Worm (Caenorhabditis elegans): Measurements from ENCODE around the gene F46F5.11.

F46F5.11 gene

ce11 chrII:783532-783931, 25.0 kb upstream of the F46F5.11 start, which contains the start of gene Y39F10A.6:
Gene Y39F10A.6, minus strand, starts transcription at chrII:783632.
- TF ChIP-seq med-1 (GFP tag; optimal IDR thresholded peaks at IDR 0.05; ENCODE audit: insufficient read depth) (no peak), cog-1 (tag; optimal IDR thresholded peaks at IDR 0.05) (no peak), klf-2 (GFP tag; conservative IDR thresholded peaks at IDR 0.05) (no peak), ref-1 (GFP tag; conservative IDR thresholded peaks at IDR 0.05) (no peak), flt-1 (GFP tag; IDR thresholded peaks at IDR 0.05) (no peak), ztf-23 (GFP tag; IDR thresholded peaks at IDR 0.05) (no peak), T22C8.4 (GFP tag; IDR thresholded peaks at IDR 0.05) (no peak), tab-1 (GFP tag; IDR thresholded peaks at IDR 0.05) (no peak), ztf-29 (GFP tag; IDR thresholded peaks at IDR 0.05) (no peak)

- TF ChIP-seq ztf-23 (GFP tag; IDR thresholded peaks at IDR 0.05) (no peak), klf-2 (GFP tag; conservative IDR thresholded peaks at IDR 0.05) (no peak), med-1 (GFP tag; optimal IDR thresholded peaks at IDR 0.05; ENCODE audit: insufficient read depth) (no peak), flt-1 (GFP tag; IDR thresholded peaks at IDR 0.05) (no peak), ref-1 (GFP tag; conservative IDR thresholded peaks at IDR 0.05) (no peak), tab-1 (GFP tag; IDR thresholded peaks at IDR 0.05) (no peak), ztf-29 (GFP tag; IDR thresholded peaks at IDR 0.05) (no peak), cog-1 (tag; optimal IDR thresholded peaks at IDR 0.05) (no peak), T22C8.4 (GFP tag; IDR thresholded peaks at IDR 0.05) (no peak)
These were observed 21.6 kb upstream of the F46F5.11 start, which contains the start of gene F46F5.16 for ce11 chrII:786938-787337. Gene F46F5.16, plus strand, starts transcription at chrII:787238.

ce11 chrII:788139-788538, 20.4 kb upstream of the F46F5.11 start, which contains the start of gene F46F5.15:
Gene F46F5.15, plus strand, starts transcription at chrII:788439.
- no peak for TF ChIP-seq tab-1 (GFP tag; IDR thresholded peaks at IDR 0.05)
- TF ChIP-seq ref-1 (GFP tag; conservative IDR thresholded peaks at IDR 0.05): no peak
- TF ChIP-seq klf-2 (GFP tag; conservative IDR thresholded peaks at IDR 0.05): no peak

ce11 chrII:791828-792227, 16.7 kb upstream of the F46F5.11 start, which contains the start of gene F46F5.1:
Gene F46F5.1, minus strand, starts transcription at chrII:791928.
- no peak for TF ChIP-seq ztf-23 (GFP tag; IDR thresholded peaks at IDR 0.05)
- no peak for TF ChIP-seq med-1 (GFP tag; optimal IDR thresholded peaks at IDR 0.05; ENCODE audit: insufficient read depth)
- no peak for TF ChIP-seq ztf-29 (GFP tag; IDR thresholded peaks at IDR 0.05)
- no peak for TF ChIP-seq cog-1 (tag; optimal IDR thresholded peaks at IDR 0.05)

- TF ChIP-seq ztf-23 (GFP tag; IDR thresholded peaks at IDR 0.05) (no peak), T22C8.4 (GFP tag; IDR thresholded peaks at IDR 0.05) (no peak), flt-1 (GFP tag; IDR thresholded peaks at IDR 0.05) (no peak), med-1 (GFP tag; optimal IDR thresholded peaks at IDR 0.05; ENCODE audit: insufficient read depth) (no peak), ztf-29 (GFP tag; IDR thresholded peaks at IDR 0.05) (no peak), tab-1 (GFP tag; IDR thresholded peaks at IDR 0.05) (no peak), ref-1 (GFP tag; conservative IDR thresholded peaks at IDR 0.05) (no peak), klf-2 (GFP tag; conservative IDR thresholded peaks at IDR 0.05) (no peak), cog-1 (tag; optimal IDR thresholded peaks at IDR 0.05) (no peak)
These were observed 11.6 kb upstream of the F46F5.11 start for ce11 chrII:796916-797315.

- TF ChIP-seq flt-1 (GFP tag; IDR thresholded peaks at IDR 0.05) (no peak), tab-1 (GFP tag; IDR thresholded peaks at IDR 0.05) (no peak), med-1 (GFP tag; optimal IDR thresholded peaks at IDR 0.05; ENCODE audit: insufficient read depth) (no peak), T22C8.4 (GFP tag; IDR thresholded peaks at IDR 0.05) (no peak), ztf-29 (GFP tag; IDR thresholded peaks at IDR 0.05) (no peak), ref-1 (GFP tag; conservative IDR thresholded peaks at IDR 0.05) (no peak), ztf-23 (GFP tag; IDR thresholded peaks at IDR 0.05) (no peak), klf-2 (GFP tag; conservative IDR thresholded peaks at IDR 0.05) (no peak), cog-1 (tag; optimal IDR thresholded peaks at IDR 0.05) (no peak)
These were observed 11.1 kb upstream of the F46F5.11 start for ce11 chrII:797445-797844.

ce11 chrII:799700-800099, 8.9 kb upstream of the F46F5.11 start, which contains the start of gene F46F5.14:
Gene F46F5.14, plus strand, starts transcription at chrII:800000.
- TF ChIP-seq ztf-23 (GFP tag; IDR thresholded peaks at IDR 0.05) (no peak), med-1 (GFP tag; optimal IDR thresholded peaks at IDR 0.05; ENCODE audit: insufficient read depth) (no peak), T22C8.4 (GFP tag; IDR thresholded peaks at IDR 0.05) (no peak), klf-2 (GFP tag; conservative IDR thresholded peaks at IDR 0.05) (no peak), cog-1 (tag; optimal IDR thresholded peaks at IDR 0.05) (no peak)

- TF ChIP-seq klf-2 (GFP tag; conservative IDR thresholded peaks at IDR 0.05) (no peak), ref-1 (GFP tag; conservative IDR thresholded peaks at IDR 0.05) (no peak), flt-1 (GFP tag; IDR thresholded peaks at IDR 0.05) (no peak), med-1 (GFP tag; optimal IDR thresholded peaks at IDR 0.05; ENCODE audit: insufficient read depth) (no peak), ztf-23 (GFP tag; IDR thresholded peaks at IDR 0.05) (no peak), tab-1 (GFP tag; IDR thresholded peaks at IDR 0.05) (no peak), ztf-29 (GFP tag; IDR thresholded peaks at IDR 0.05) (no peak), cog-1 (tag; optimal IDR thresholded peaks at IDR 0.05) (no peak)
These were observed 5.5 kb upstream of the F46F5.11 start, which contains the start of gene F46F5.13 for ce11 chrII:803009-803408. Gene F46F5.13, plus strand, starts transcription at chrII:803309.

ce11 chrII:812917-813316, 4.4 kb downstream of the F46F5.11 start, which contains the start of gene F46F5.5:
Gene F46F5.5, minus strand, starts transcription at chrII:813017.
- TF ChIP-seq klf-2 (GFP tag; conservative IDR thresholded peaks at IDR 0.05): no peak
- no peak for TF ChIP-seq T22C8.4 (GFP tag; IDR thresholded peaks at IDR 0.05)
- no peak for TF ChIP-seq tab-1 (GFP tag; IDR thresholded peaks at IDR 0.05)
- TF ChIP-seq cog-1 (tag; optimal IDR thresholded peaks at IDR 0.05): no peak
- TF ChIP-seq flt-1 (GFP tag; IDR thresholded peaks at IDR 0.05): no peak
- no peak for TF ChIP-seq med-1 (GFP tag; optimal IDR thresholded peaks at IDR 0.05; ENCODE audit: insufficient read depth)
- no peak for TF ChIP-seq ref-1 (GFP tag; conservative IDR thresholded peaks at IDR 0.05)
- TF ChIP-seq ztf-29 (GFP tag; IDR thresholded peaks at IDR 0.05): no peak
- TF ChIP-seq ztf-23 (GFP tag; IDR thresholded peaks at IDR 0.05): no peak

- TF ChIP-seq klf-2 (GFP tag; conservative IDR thresholded peaks at IDR 0.05) (no peak), ztf-29 (GFP tag; IDR thresholded peaks at IDR 0.05) (no peak), cog-1 (tag; optimal IDR thresholded peaks at IDR 0.05) (no peak), tab-1 (GFP tag; IDR thresholded peaks at IDR 0.05) (no peak), ref-1 (GFP tag; conservative IDR thresholded peaks at IDR 0.05) (no peak), ztf-23 (GFP tag; IDR thresholded peaks at IDR 0.05) (no peak), med-1 (GFP tag; optimal IDR thresholded peaks at IDR 0.05; ENCODE audit: insufficient read depth) (no peak), T22C8.4 (GFP tag; IDR thresholded peaks at IDR 0.05) (no peak), flt-1 (GFP tag; IDR thresholded peaks at IDR 0.05) (no peak)
These were observed 6.2 kb downstream of the F46F5.11 start, which contains the start of gene msrp-3 for ce11 chrII:814737-815136. Gene msrp-3, minus strand, starts transcription at chrII:814837.
